Fruit fly (Drosophila melanogaster) whole organism, embryonic: Measurements from ENCODE around the gene CG16790.

Experiments used
- CG10209 ChIP-seq: fragments of 200-800 bp; sonication (Bioruptor generic); optimal IDR thresholded peaks from 3 replicates; lab custom pipeline; 2017; ENCODE audit warnings: missing biosample characterization, mild to moderate bottlenecking, missing genetic modification characterization, missing genetic modification reagents
- CG10462 ChIP-seq: fragments of 200-800 bp; sonication (Bioruptor generic); optimal IDR thresholded peaks from 2 replicates; lab custom pipeline; 2016; ENCODE audit warnings: missing biosample characterization, missing genetic modification characterization
- CG11085 ChIP-seq: fragments of 200-800 bp; sonication (Bioruptor generic); IDR thresholded peaks from 2 replicates; pipeline ENCODE4 v1.3.6; 2022; ENCODE audit warnings: missing biosample characterization, missing genetic modification characterization
- CG11696 ChIP-seq: fragments of 200-800 bp; sonication (Bioruptor generic); IDR thresholded peaks from 2 replicates; pipeline ENCODE4 v1.3.6; 2022; ENCODE audit warnings: missing biosample characterization, missing genetic modification characterization
- CG12155 ChIP-seq: fragments of 200-800 bp; sonication (Bioruptor generic); optimal IDR thresholded peaks from 3 replicates; lab custom pipeline; 2016; ENCODE audit warnings: missing biosample characterization, missing genetic modification characterization
- CG13775 ChIP-seq: fragments of 200-800 bp; sonication (Bioruptor generic); optimal IDR thresholded peaks from 3 replicates; lab custom pipeline; 2017; ENCODE audit warnings: missing biosample characterization, mild to moderate bottlenecking, missing genetic modification characterization
- CG1529 ChIP-seq: fragments of 200-800 bp; sonication (Bioruptor generic); optimal IDR thresholded peaks from 3 replicates; lab custom pipeline; 2018; ENCODE audit warnings: missing biosample characterization, missing genetic modification characterization
- CG15601 ChIP-seq: fragments of 200-800 bp; sonication (Bioruptor generic); optimal IDR thresholded peaks from 3 replicates; lab custom pipeline; 2019; ENCODE audit warnings: missing biosample characterization, mild to moderate bottlenecking, missing genetic modification characterization, moderate library complexity
- CG18262 ChIP-seq: fragments of 200-800 bp; optimal IDR thresholded peaks from 3 replicates; lab custom pipeline; 2019; ENCODE audit warnings: missing biosample characterization, mild to moderate bottlenecking, missing genetic modification characterization, moderate library complexity
- CG1832 ChIP-seq: fragments of 200-800 bp; sonication (Bioruptor generic); optimal IDR thresholded peaks from 2 replicates; lab custom pipeline; 2017; ENCODE audit warnings: missing biosample characterization, mild to moderate bottlenecking, missing genetic modification characterization, inconsistent platforms
- CG2120 ChIP-seq: fragments of 200-800 bp; sonication (Bioruptor generic); optimal IDR thresholded peaks from 3 replicates; lab custom pipeline; 2016; ENCODE audit warnings: missing biosample characterization, missing genetic modification characterization
- CG2202 ChIP-seq: fragments of 200-800 bp; sonication (Bioruptor generic); optimal IDR thresholded peaks from 2 replicates; lab custom pipeline; 2018; ENCODE audit warnings: missing biosample characterization, mild to moderate bottlenecking, missing genetic modification characterization
- CG2889 ChIP-seq: fragments of 200-800 bp; sonication (Bioruptor generic); IDR thresholded peaks from 3 replicates; pipeline ENCODE4 v1.3.6; 2022; ENCODE audit warnings: missing biosample characterization, missing genetic modification characterization
- CG32767 ChIP-seq: fragments of 200-800 bp; sonication (Bioruptor generic); IDR thresholded peaks from 2 replicates; pipeline ENCODE4 v1.3.6; 2022; ENCODE audit warnings: missing biosample characterization, missing genetic modification characterization
- CG4360 ChIP-seq: fragments of 200-800 bp; sonication (Bioruptor generic); IDR thresholded peaks from 2 replicates; pipeline ENCODE4 v1.3.6; 2022; ENCODE audit warnings: missing biosample characterization, missing genetic modification characterization
- CG4707 ChIP-seq: fragments of 200-800 bp; sonication (Bioruptor generic); optimal IDR thresholded peaks from 2 replicates; lab custom pipeline; 2018; ENCODE audit warnings: missing biosample characterization, mild to moderate bottlenecking, missing genetic modification characterization, moderate library complexity
- CG7839 ChIP-seq: fragments of 200-800 bp; sonication (Bioruptor generic); optimal IDR thresholded peaks from 3 replicates; lab custom pipeline; 2018; ENCODE audit warnings: missing biosample characterization, mild to moderate bottlenecking, missing genetic modification characterization, moderate library complexity
- CG9932 ChIP-seq: fragments of 200-800 bp; sonication (Bioruptor generic); IDR thresholded peaks from 2 replicates; pipeline ENCODE4 v1.3.6; 2022; ENCODE audit warnings: missing biosample characterization, missing genetic modification characterization
- Gsc ChIP-seq: fragments of 200-800 bp; sonication (Bioruptor generic); IDR thresholded peaks from 2 replicates; pipeline ENCODE4 v1.3.6; 2022; ENCODE audit warnings: missing biosample characterization, missing genetic modification characterization
- H15 ChIP-seq: fragments of 200-800 bp; sonication (Bioruptor generic); IDR thresholded peaks from 3 replicates; pipeline ENCODE4 v1.3.6; 2022; ENCODE audit warnings: missing biosample characterization, missing genetic modification characterization
- Mes4 ChIP-seq: fragments of 200-800 bp; sonication (Bioruptor generic); optimal IDR thresholded peaks from 2 replicates; lab custom pipeline; 2016; ENCODE audit warnings: missing biosample characterization, missing genetic modification characterization
- Mrtf ChIP-seq: fragments of 200-800 bp; sonication (Bioruptor generic); IDR thresholded peaks from 3 replicates; pipeline ENCODE4 v1.3.6; 2022; ENCODE audit warnings: missing biosample characterization, missing genetic modification characterization
- Ptx1 ChIP-seq: fragments of 200-800 bp; sonication (Bioruptor generic); IDR thresholded peaks from 2 replicates; pipeline ENCODE4 v1.3.6; 2022; ENCODE audit warnings: missing biosample characterization, missing genetic modification characterization
- Spps ChIP-seq: fragments of 200-800 bp; sonication (Bioruptor generic); optimal IDR thresholded peaks from 2 replicates; lab custom pipeline; 2018; ENCODE audit warnings: missing biosample characterization, mild to moderate bottlenecking, missing genetic modification characterization
- Vsx1 ChIP-seq: fragments of 200-800 bp; sonication (Bioruptor generic); optimal IDR thresholded peaks from 2 replicates; lab custom pipeline; 2017; ENCODE audit warnings: missing biosample characterization, mild to moderate bottlenecking, missing genetic modification characterization, missing genetic modification reagents
- Xbp1 ChIP-seq: fragments of 200-800 bp; sonication (Bioruptor generic); optimal IDR thresholded peaks from 3 replicates; lab custom pipeline; 2016; ENCODE audit warnings: missing biosample characterization, mild to moderate bottlenecking, missing genetic modification characterization
- bbx ChIP-seq: fragments of 200-800 bp; sonication (Bioruptor generic); IDR thresholded peaks from 2 replicates; pipeline ENCODE4 v1.3.6; 2022; ENCODE audit warnings: missing biosample characterization, missing genetic modification characterization; ENCODE audit not compliant: partially characterized antibody
- chn ChIP-seq: fragments of 200-800 bp; sonication (Bioruptor generic); optimal IDR thresholded peaks from 2 replicates; lab custom pipeline; 2016; ENCODE audit warnings: missing biosample characterization, missing genetic modification characterization
- croc ChIP-seq: fragments of 200-800 bp; sonication (Bioruptor generic); conservative IDR thresholded peaks from 3 replicates; pipeline ENCODE4 v1.3.6; 2022; ENCODE audit warnings: missing biosample characterization, missing genetic modification characterization
- crol ChIP-seq: fragments of 200-800 bp; sonication (Bioruptor generic); IDR thresholded peaks from 2 replicates; pipeline ENCODE4 v1.3.6; 2022; ENCODE audit warnings: missing biosample characterization, missing genetic modification characterization
- dati ChIP-seq: fragments of 200-800 bp; sonication (Bioruptor generic); IDR thresholded peaks from 2 replicates; pipeline ENCODE4 v1.3.6; 2022; ENCODE audit warnings: missing biosample characterization, missing genetic modification characterization
- eve ChIP-seq, 2 experiments: fragments of >200 bp; optimal IDR thresholded peaks; 2 replicates each; lab custom pipeline; 2017; ENCODE audit warnings: missing biosample characterization in 2 of 2, missing genetic modification characterization in 2 of 2
- fd96Cb ChIP-seq: fragments of 200-800 bp; sonication (Bioruptor generic); optimal IDR thresholded peaks from 2 replicates; lab custom pipeline; 2018; ENCODE audit warnings: missing biosample characterization, mild to moderate bottlenecking, missing genetic modification characterization, moderate library complexity
- fu2 ChIP-seq: fragments of 200-800 bp; sonication (Bioruptor generic); optimal IDR thresholded peaks from 2 replicates; lab custom pipeline; 2016; ENCODE audit warnings: missing biosample characterization, missing genetic modification characterization
- kah ChIP-seq: fragments of 200-800 bp; sonication (Bioruptor generic); optimal IDR thresholded peaks from 2 replicates; lab custom pipeline; 2018; ENCODE audit warnings: missing biosample characterization, mild to moderate bottlenecking, missing genetic modification characterization
- kay ChIP-seq: fragments of 200-800 bp; sonication (Bioruptor generic); optimal IDR thresholded peaks from 2 replicates; lab custom pipeline; 2016; ENCODE audit warnings: missing biosample characterization, missing genetic modification characterization
- nom ChIP-seq: fragments of 200-800 bp; sonication (Bioruptor generic); optimal IDR thresholded peaks from 2 replicates; lab custom pipeline; 2017; ENCODE audit warnings: missing biosample characterization, missing genetic modification characterization, mild to moderate bottlenecking, moderate library complexity, missing genetic modification reagents
- ranshi ChIP-seq: fragments of 200-800 bp; sonication (Bioruptor generic); IDR thresholded peaks from 2 replicates; pipeline ENCODE4 v1.3.6; 2022; ENCODE audit warnings: missing biosample characterization, missing genetic modification characterization
- rib ChIP-seq: fragments of 200-800 bp; sonication (Bioruptor generic); IDR thresholded peaks from 2 replicates; pipeline ENCODE4 v1.3.6; 2022; ENCODE audit warnings: missing biosample characterization, missing genetic modification characterization
- run ChIP-seq: fragments of 200-800 bp; sonication (Bioruptor generic); optimal IDR thresholded peaks from 3 replicates; lab custom pipeline; 2018; ENCODE audit warnings: missing biosample characterization, mild to moderate bottlenecking, missing genetic modification characterization
- sens ChIP-seq: fragments of 200-800 bp; sonication (Bioruptor generic); peaks from one replicate; lab custom pipeline; 2016; ENCODE audit warnings: missing biosample characterization, missing genetic modification characterization
- shn ChIP-seq: fragments of 200-800 bp; sonication (Bioruptor generic); optimal IDR thresholded peaks from 3 replicates; lab custom pipeline; 2016; ENCODE audit warnings: missing biosample characterization, missing genetic modification characterization
- slp2 ChIP-seq: fragments of 200-800 bp; sonication (Bioruptor generic); optimal IDR thresholded peaks from 2 replicates; lab custom pipeline; 2016; ENCODE audit warnings: missing biosample characterization, missing genetic modification characterization
- sqz ChIP-seq: fragments of 200-800 bp; sonication (Bioruptor generic); optimal IDR thresholded peaks from 3 replicates; lab custom pipeline; 2018; ENCODE audit warnings: missing biosample characterization, mild to moderate bottlenecking, missing genetic modification characterization
- sr ChIP-seq: fragments of 200-800 bp; sonication (Bioruptor generic); IDR thresholded peaks from 3 replicates; pipeline ENCODE4 v1.3.6; 2022; ENCODE audit warnings: missing biosample characterization, missing genetic modification characterization
- stwl ChIP-seq: fragments of 200-800 bp; sonication (Bioruptor generic); optimal IDR thresholded peaks from 3 replicates; lab custom pipeline; 2018; ENCODE audit warnings: missing biosample characterization, mild to moderate bottlenecking, missing genetic modification characterization, moderate library complexity
- tin ChIP-seq: fragments of 200-800 bp; sonication (Bioruptor generic); optimal IDR thresholded peaks from 3 replicates; lab custom pipeline; 2016; ENCODE audit warnings: missing biosample characterization, missing genetic modification characterization
- tx ChIP-seq: fragments of 200-800 bp; sonication (Bioruptor generic); optimal IDR thresholded peaks from 2 replicates; lab custom pipeline; 2016; ENCODE audit warnings: missing biosample characterization, missing genetic modification characterization
- unc-4 ChIP-seq: fragments of 200-800 bp; sonication (Bioruptor generic); IDR thresholded peaks from 2 replicates; pipeline ENCODE4 v1.3.6; 2022; ENCODE audit warnings: missing biosample characterization, missing genetic modification characterization; ENCODE audit not compliant: partially characterized antibody
- vvl ChIP-seq: fragments of 200-800 bp; sonication (Bioruptor generic); IDR thresholded peaks from 2 replicates; pipeline ENCODE4 v1.3.6; 2022; ENCODE audit warnings: missing biosample characterization, missing genetic modification characterization
- zfh1 ChIP-seq: fragments of 200-800 bp; sonication (Bioruptor generic); IDR thresholded peaks from 3 replicates; pipeline ENCODE4 v1.3.6; 2022; ENCODE audit warnings: missing biosample characterization, missing genetic modification characterization

CG16790 gene

dm6 chr3R:9559413-9560014 lies 10.5 kb downstream of the CG16790 start, which contains the start of the genes AP-1mu and MBD-like (continued):
- TF ChIP-seq Gsc (GFP tag; lab: Robert Waterston, UW) (no peak), Xbp1 (GFP tag; lab: Kevin White, UChicago) (peak; percentile 73), CG10462 (peak; percentile 41), CG12155 (peak; percentile 74), sqz (GFP tag; lab: Kevin White, UChicago) (no peak), CG4707 (GFP tag; lab: Kevin White, UChicago) (no peak), CG2889 (GFP tag; lab: Robert Waterston, UW) (0 out of 3 replicates have a peak, but pooled peaks have one; percentile 52), croc (GFP tag; lab: Robert Waterston, UW) (peak; percentile 25; the same call in 1 of the 3 replicates), fu2 (peak; percentile 50), CG10209 (peak; percentile 67), Mrtf (peak; percentile 14; the same call in 1 of the 3 replicates), slp2 (GFP tag; lab: Kevin White, UChicago) (peak; percentile 56), tx (GFP tag; lab: Kevin White, UChicago) (peak; percentile 58), CG7839 (tag; lab: Kevin White, UChicago) (peak; percentile 62), kay (GFP tag; lab: Kevin White, UChicago) (peak; percentile 55), crol (no peak), Spps (tag; lab: Kevin White, UChicago) (no peak), shn (GFP tag; lab: Kevin White, UChicago) (peak; percentile 47), tin (GFP tag; lab: Kevin White, UChicago) (peak; percentile 63), H15 (GFP tag; lab: Robert Waterston, UW) (0 out of 3 replicates have a peak, but pooled peaks have one; percentile 18), unc-4 (GFP tag; lab: Robert Waterston, UW) (no peak), Ptx1 (GFP tag; lab: Robert Waterston, UW) (peak; percentile 83), kah (GFP tag; lab: Kevin White, UChicago) (no peak), Vsx1 (GFP tag; lab: Kevin White, UChicago) (no peak), CG1832 (no peak), CG13775 (GFP tag; lab: Kevin White, UChicago) (peak; percentile 79), nom (GFP tag; lab: Kevin White, UChicago) (no peak), chn (GFP tag; lab: Kevin White, UChicago) (peak; percentile 77), CG18262 (tag; lab: Kevin White, UChicago) (peak; percentile 57), Mes4 (peak; percentile 31), run (tag; lab: Kevin White, UChicago) (no peak), CG1529 (GFP tag; lab: Kevin White, UChicago) (peak; percentile 11), CG2202 (tag; lab: Kevin White, UChicago) (peak; percentile 37), sr (GFP tag; lab: Robert Waterston, UW) (no peak), eve (GFP tag; optimal IDR thresholded peaks at IDR 0.05; lab: Kevin White, UChicago) (no peak), vvl (peak; percentile 75), stwl (peak; percentile 73), zfh1 (GFP tag; lab: Robert Waterston, UW) (peak; percentile 49; the same call in 2 of the 3 replicates), sens (GFP tag; lab: Kevin White, UChicago) (peak; percentile 92), CG11085 (GFP tag; lab: Robert Waterston, UW) (no peak), CG2120 (GFP tag; lab: Kevin White, UChicago) (peak; percentile 86), CG4360 (GFP tag; lab: Robert Waterston, UW) (peak; percentile 99), CG32767 (GFP tag; lab: Robert Waterston, UW) (0 out of 2 replicates have a peak, but pooled peaks have one; percentile 45), CG15601 (tag; lab: Kevin White, UChicago) (peak; percentile 58), ranshi (GFP tag; lab: Robert Waterston, UW) (peak; percentile 58; the same call in 1 of the 2 replicates), bbx (GFP tag; lab: Robert Waterston, UW) (no peak; the same call in 1 of the 2 replicates), rib (GFP tag; lab: Robert Waterston, UW) (peak; percentile 45; the same call in 1 of the 2 replicates), dati (GFP tag; lab: Robert Waterston, UW) (no peak), CG9932 (GFP tag; lab: Robert Waterston, UW) (peak; percentile 83), CG11696 (GFP tag; lab: Robert Waterston, UW) (no peak), fd96Cb (tag; lab: Kevin White, UChicago) (peak; percentile 26)
